Fruit fly (Drosophila melanogaster) whole organism, embryonic: ENCODE measurements around the gene CG3277.
A peak's percentile ranks its signal among the peaks of the same experiment; 100 is the strongest.

Experiments used
- Adf1 ChIP-seq: fragments of 200-800 bp; sonication (Bioruptor generic); IDR thresholded peaks from 2 replicates; pipeline ENCODE4 v1.3.6; 2022; ENCODE audit warnings: missing biosample characterization, missing genetic modification characterization
- C15 ChIP-seq: fragments of 200-800 bp; sonication (Bioruptor generic); IDR thresholded peaks from 3 replicates; pipeline ENCODE4 v1.3.6; 2022; ENCODE audit warnings: missing biosample characterization, missing genetic modification characterization
- CG10147 ChIP-seq: fragments of 200-800 bp; sonication (Bioruptor generic); optimal IDR thresholded peaks from 2 replicates; lab custom pipeline; 2019; ENCODE audit warnings: missing biosample characterization, mild to moderate bottlenecking, missing genetic modification characterization, moderate library complexity
- CG10274 ChIP-seq: fragments of 200-800 bp; sonication (Bioruptor generic); optimal IDR thresholded peaks from 3 replicates; lab custom pipeline; 2017; ENCODE audit warnings: missing biosample characterization, mild to moderate bottlenecking, missing genetic modification characterization
- CG10431 ChIP-seq: fragments of 200-800 bp; sonication (Bioruptor generic); optimal IDR thresholded peaks from 3 replicates; lab custom pipeline; 2018; ENCODE audit warnings: missing biosample characterization, mild to moderate bottlenecking, missing genetic modification characterization
- CG11456 ChIP-seq: fragments of 200-800 bp; sonication (Bioruptor generic); IDR thresholded peaks from 3 replicates; pipeline ENCODE4 v1.3.6; 2022; ENCODE audit warnings: missing biosample characterization, missing genetic modification characterization
- CG12071 ChIP-seq: fragments of 200-800 bp; sonication (Bioruptor generic); optimal IDR thresholded peaks from 3 replicates; lab custom pipeline; 2018; ENCODE audit warnings: missing biosample characterization, mild to moderate bottlenecking, missing genetic modification characterization
- CG14014 ChIP-seq: fragments of 200-800 bp; sonication (Bioruptor generic); IDR thresholded peaks from 2 replicates; pipeline ENCODE4 v1.3.6; 2022; ENCODE audit warnings: missing biosample characterization, missing genetic modification characterization
- CG1603 ChIP-seq: fragments of 200-800 bp; sonication (Bioruptor generic); optimal IDR thresholded peaks from 2 replicates; lab custom pipeline; 2019; ENCODE audit warnings: missing biosample characterization, mild to moderate bottlenecking, missing genetic modification characterization, moderate library complexity
- CG16813 ChIP-seq: fragments of 200-800 bp; sonication (Bioruptor generic); IDR thresholded peaks from 3 replicates; pipeline ENCODE4 v1.3.6; 2022; ENCODE audit warnings: missing biosample characterization, missing genetic modification characterization; ENCODE audit not compliant: partially characterized antibody
- CG1792 ChIP-seq: fragments of 200-800 bp; sonication (Bioruptor generic); optimal IDR thresholded peaks from 2 replicates; lab custom pipeline; 2016; ENCODE audit warnings: missing biosample characterization, missing genetic modification characterization
- CG2129 ChIP-seq: fragments of 200-800 bp; sonication (Bioruptor generic); IDR thresholded peaks from 2 replicates; pipeline ENCODE4 v1.3.6; 2022; ENCODE audit warnings: missing biosample characterization, missing genetic modification characterization; ENCODE audit not compliant: partially characterized antibody
- CG3281 ChIP-seq: fragments of 200-800 bp; sonication (Bioruptor generic); optimal IDR thresholded peaks from 3 replicates; lab custom pipeline; 2017; ENCODE audit warnings: missing biosample characterization, mild to moderate bottlenecking, missing genetic modification characterization
- CG3407 ChIP-seq: fragments of 200-800 bp; sonication (Bioruptor generic); optimal IDR thresholded peaks from 2 replicates; lab custom pipeline; 2018; ENCODE audit warnings: missing biosample characterization, mild to moderate bottlenecking, missing genetic modification characterization
- CG34422 ChIP-seq: fragments of 200-800 bp; sonication (Bioruptor generic); IDR thresholded peaks from 3 replicates; pipeline ENCODE4 v1.3.6; 2022; ENCODE audit warnings: missing biosample characterization, missing genetic modification characterization
- CG42726 ChIP-seq: fragments of 200-800 bp; sonication (Bioruptor generic); IDR thresholded peaks from 2 replicates; pipeline ENCODE4 v1.3.6; 2022; ENCODE audit warnings: missing biosample characterization, missing genetic modification characterization; ENCODE audit not compliant: partially characterized antibody
- CG4707 ChIP-seq: fragments of 200-800 bp; sonication (Bioruptor generic); optimal IDR thresholded peaks from 2 replicates; lab custom pipeline; 2018; ENCODE audit warnings: missing biosample characterization, mild to moderate bottlenecking, missing genetic modification characterization, moderate library complexity
- CG6272 ChIP-seq: fragments of 200-800 bp; sonication (Bioruptor generic); IDR thresholded peaks from 2 replicates; pipeline ENCODE4 v1.3.6; 2022; ENCODE audit warnings: missing biosample characterization, missing genetic modification characterization
- CG6854 ChIP-seq: fragments of 200-800 bp; sonication (Bioruptor generic); optimal IDR thresholded peaks from 3 replicates; lab custom pipeline; 2017; ENCODE audit warnings: missing biosample characterization, mild to moderate bottlenecking, missing genetic modification characterization
- CG7963 ChIP-seq: fragments of 200-800 bp; sonication (Bioruptor generic); IDR thresholded peaks from 3 replicates; pipeline ENCODE4 v1.3.6; 2022; ENCODE audit warnings: missing biosample characterization, missing genetic modification characterization; ENCODE audit not compliant: partially characterized antibody
- CG7987 ChIP-seq: fragments of 200-800 bp; sonication (Bioruptor generic); optimal IDR thresholded peaks from 2 replicates; lab custom pipeline; 2018; ENCODE audit warnings: missing biosample characterization, mild to moderate bottlenecking, missing genetic modification characterization, moderate library complexity
- CG8388 ChIP-seq: fragments of 200-800 bp; sonication (Bioruptor generic); optimal IDR thresholded peaks from 2 replicates; lab custom pipeline; 2019; ENCODE audit warnings: missing biosample characterization, mild to moderate bottlenecking, missing genetic modification characterization, moderate library complexity
- Dbx ChIP-seq: fragments of 200-800 bp; sonication (Bioruptor generic); IDR thresholded peaks from 3 replicates; pipeline ENCODE4 v1.3.6; 2022; ENCODE audit warnings: missing biosample characterization, missing genetic modification characterization
- Doc3 ChIP-seq: fragments of 200-800 bp; sonication (Bioruptor generic); IDR thresholded peaks from 3 replicates; pipeline ENCODE4 v1.3.6; 2022; ENCODE audit warnings: missing biosample characterization, missing genetic modification characterization; ENCODE audit not compliant: partially characterized antibody
- E2f2 ChIP-seq: fragments of 200-800 bp; sonication (Bioruptor generic); IDR thresholded peaks from 2 replicates; pipeline ENCODE4 v1.3.6; 2022; ENCODE audit warnings: missing biosample characterization, missing genetic modification characterization
- Hr3 ChIP-seq: fragments of 200-800 bp; sonication (Bioruptor generic); optimal IDR thresholded peaks from 3 replicates; lab custom pipeline; 2016; ENCODE audit warnings: missing biosample characterization, missing genetic modification characterization
- Lpt ChIP-seq: fragments of >200 bp; optimal IDR thresholded peaks from 2 replicates; lab custom pipeline; 2018; ENCODE audit warnings: missing biosample characterization, missing genetic modification characterization
- NFAT ChIP-seq: fragments of 200-800 bp; sonication (Bioruptor generic); IDR thresholded peaks from 2 replicates; pipeline ENCODE4 v1.3.6; 2022; ENCODE audit warnings: missing biosample characterization, missing genetic modification characterization
- Nf-YA ChIP-seq: fragments of 200-800 bp; sonication (Bioruptor generic); IDR thresholded peaks from 2 replicates; pipeline ENCODE4 v1.3.6; 2022; ENCODE audit warnings: missing biosample characterization, missing genetic modification characterization
- Scr ChIP-seq: fragments of 200-800 bp; sonication (Bioruptor generic); IDR thresholded peaks from 2 replicates; pipeline ENCODE4 v1.3.6; 2022; ENCODE audit warnings: missing biosample characterization, missing genetic modification characterization; ENCODE audit not compliant: partially characterized antibody
- Sin3A ChIP-seq: fragments of >200 bp; optimal IDR thresholded peaks from 2 replicates; lab custom pipeline; 2018
- Spps ChIP-seq: fragments of 200-800 bp; sonication (Bioruptor generic); optimal IDR thresholded peaks from 2 replicates; lab custom pipeline; 2018; ENCODE audit warnings: missing biosample characterization, mild to moderate bottlenecking, missing genetic modification characterization
- az2 ChIP-seq: fragments of 200-800 bp; sonication (Bioruptor generic); optimal IDR thresholded peaks from 3 replicates; lab custom pipeline; 2016; ENCODE audit warnings: missing biosample characterization, missing genetic modification characterization
- bsh ChIP-seq, 2 experiments: fragments of 200-800 bp; sonication (Bioruptor generic); optimal IDR thresholded peaks; 2 replicates each; lab custom pipeline; 2017 to 2018; ENCODE audit warnings: mild to moderate bottlenecking in 2 of 2, missing biosample characterization in 2 of 2, missing genetic modification characterization in 2 of 2, moderate library complexity in 1 of 2
- dm ChIP-seq: fragments of 200-800 bp; sonication (Bioruptor generic); optimal IDR thresholded peaks from 3 replicates; lab custom pipeline; 2016; ENCODE audit warnings: missing biosample characterization, missing genetic modification characterization
- dysf ChIP-seq: fragments of 200-800 bp; sonication (Bioruptor generic); IDR thresholded peaks from 3 replicates; pipeline ENCODE4 v1.3.6; 2022; ENCODE audit warnings: missing biosample characterization, missing genetic modification characterization
- fru ChIP-seq: fragments of >200 bp; optimal IDR thresholded peaks from 2 replicates; lab custom pipeline; 2017
- gem ChIP-seq: fragments of 200-800 bp; sonication (Bioruptor generic); optimal IDR thresholded peaks from 2 replicates; lab custom pipeline; 2019; ENCODE audit warnings: missing biosample characterization, mild to moderate bottlenecking, missing genetic modification characterization, moderate library complexity
- h ChIP-seq: fragments of >200 bp; optimal IDR thresholded peaks from 2 replicates; lab custom pipeline; 2017
- her ChIP-seq: fragments of 200-800 bp; sonication (Bioruptor generic); optimal IDR thresholded peaks from 2 replicates; lab custom pipeline; 2016; ENCODE audit warnings: missing biosample characterization, missing genetic modification characterization
- kah ChIP-seq: fragments of 200-800 bp; sonication (Bioruptor generic); optimal IDR thresholded peaks from 2 replicates; lab custom pipeline; 2018; ENCODE audit warnings: missing biosample characterization, mild to moderate bottlenecking, missing genetic modification characterization
- knrl ChIP-seq: fragments of 200-800 bp; sonication (Bioruptor generic); IDR thresholded peaks from 3 replicates; pipeline ENCODE4 v1.3.6; 2022; ENCODE audit warnings: missing biosample characterization, missing genetic modification characterization; ENCODE audit not compliant: partially characterized antibody
- nom ChIP-seq: fragments of 200-800 bp; sonication (Bioruptor generic); optimal IDR thresholded peaks from 2 replicates; lab custom pipeline; 2017; ENCODE audit warnings: missing biosample characterization, missing genetic modification characterization, mild to moderate bottlenecking, moderate library complexity, missing genetic modification reagents
- pnt ChIP-seq: fragments of 200-800 bp; sonication (Bioruptor generic); optimal IDR thresholded peaks from 3 replicates; lab custom pipeline; 2016; ENCODE audit warnings: missing biosample characterization, missing genetic modification characterization
- psq ChIP-seq: fragments of 200-800 bp; sonication (Bioruptor generic); optimal IDR thresholded peaks from 2 replicates; lab custom pipeline; 2017; ENCODE audit warnings: missing biosample characterization, missing genetic modification characterization
- row ChIP-seq: fragments of 200-800 bp; sonication (Bioruptor generic); IDR thresholded peaks from 3 replicates; pipeline ENCODE4 v1.3.6; 2022; ENCODE audit warnings: missing biosample characterization, missing genetic modification characterization
- salm ChIP-seq: fragments of 200-800 bp; sonication (Bioruptor generic); optimal IDR thresholded peaks from 2 replicates; lab custom pipeline; 2018; ENCODE audit warnings: missing biosample characterization, mild to moderate bottlenecking, missing genetic modification characterization
- sima ChIP-seq: fragments of 200-800 bp; sonication (Bioruptor generic); optimal IDR thresholded peaks from 2 replicates; lab custom pipeline; 2016; ENCODE audit warnings: missing biosample characterization, missing genetic modification characterization
- trem ChIP-seq: fragments of 200-800 bp; optimal IDR thresholded peaks from 3 replicates; lab custom pipeline; 2019; ENCODE audit warnings: missing biosample characterization, mild to moderate bottlenecking, missing genetic modification characterization, moderate library complexity
- usp ChIP-seq: fragments of >200 bp; optimal IDR thresholded peaks from 2 replicates; lab custom pipeline; 2017; ENCODE audit warnings: missing biosample characterization, missing genetic modification characterization

The CG3277 gene

DNA sequence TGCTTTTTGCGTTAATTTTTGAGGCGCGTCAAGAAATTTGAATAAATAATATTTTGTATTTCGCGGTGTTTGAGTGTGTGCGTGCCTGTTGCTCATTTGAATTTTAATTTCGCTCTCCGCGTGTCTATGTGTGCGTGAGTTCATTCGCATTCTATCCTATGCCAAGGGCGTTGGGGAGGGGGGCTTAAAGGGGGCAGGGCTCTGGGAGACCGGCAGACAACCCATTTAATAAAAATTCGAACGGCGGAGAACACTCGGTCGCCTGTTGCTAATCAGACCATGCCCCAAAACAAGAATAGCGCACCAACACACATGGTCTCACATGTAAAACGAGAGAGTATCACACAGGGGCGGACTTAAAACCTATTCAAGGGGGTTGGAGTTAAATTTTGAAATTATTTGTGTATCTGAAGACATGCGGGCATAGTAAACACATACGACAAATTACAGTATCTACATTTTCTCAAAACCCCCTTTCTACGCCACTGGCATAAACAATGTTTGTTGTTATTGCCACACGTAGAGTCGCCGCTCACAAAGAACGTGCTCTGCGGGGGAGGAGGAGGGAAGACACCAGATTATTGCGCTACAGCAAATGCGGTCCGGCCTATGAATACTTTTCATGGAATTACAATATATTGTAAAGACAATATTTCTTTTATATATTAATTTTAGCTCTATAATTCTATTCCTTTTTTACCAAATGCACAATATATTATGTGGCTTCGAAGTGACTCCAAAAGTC, 2.0 kb upstream of the CG3277 start (continued):
- peak; percentile 100 for TF ChIP-seq Dbx (GFP tag; lab: Robert Waterston, UW)
- peak; percentile 94 for TF ChIP-seq Adf1 (GFP tag; lab: Robert Waterston, UW)
- TF ChIP-seq fru (lab: Kevin White, UChicago): no peak
- no peak for TF ChIP-seq h (lab: Kevin White, UChicago)
- TF ChIP-seq CG7963: no peak
- peak; percentile 99 for TF ChIP-seq CG3407 (GFP tag; lab: Kevin White, UChicago)
- TF ChIP-seq nom (GFP tag; lab: Kevin White, UChicago): peak; percentile 99
- TF ChIP-seq trem (tag; lab: Kevin White, UChicago): peak; percentile 96
- peak; percentile 97 for TF ChIP-seq CG4707 (GFP tag; lab: Kevin White, UChicago)
- no peak for TF ChIP-seq Sin3A (lab: Kevin White, UChicago)
- peak; percentile 100 for TF ChIP-seq dysf
- peak; percentile 94 for TF ChIP-seq Nf-YA (GFP tag; lab: Robert Waterston, UW)
- peak; percentile 96 for TF ChIP-seq psq (GFP tag; lab: Kevin White, UChicago)
- no peak for TF ChIP-seq Lpt (GFP tag; lab: Kevin White, UChicago)
- no peak for TF ChIP-seq CG2129
- peak; percentile 99 for TF ChIP-seq CG6272
- peak; percentile 100 for TF ChIP-seq dm
- TF ChIP-seq bsh (GFP tag; optimal IDR thresholded peaks at IDR 0.05; lab: Kevin White, UChicago): peak; percentile 99 to 100
- TF ChIP-seq CG10274: peak; percentile 99
- peak; percentile 99 for TF ChIP-seq salm (tag; lab: Kevin White, UChicago)
- peak; percentile 99 for TF ChIP-seq az2
- TF ChIP-seq CG10147 (GFP tag; lab: Kevin White, UChicago): peak; percentile 98
- peak; percentile 99 for TF ChIP-seq CG8388
- peak; percentile 99 for TF ChIP-seq CG1603 (tag; lab: Kevin White, UChicago)
- no peak for TF ChIP-seq CG16813 (GFP tag; lab: Robert Waterston, UW)
- TF ChIP-seq Spps (tag; lab: Kevin White, UChicago): peak; percentile 97
- peak; percentile 100 for TF ChIP-seq CG34422 (GFP tag; lab: Robert Waterston, UW)
- peak; percentile 99 for TF ChIP-seq CG1792 (GFP tag; lab: Kevin White, UChicago)
- TF ChIP-seq row: peak; percentile 100
- peak; percentile 99 for TF ChIP-seq CG7987 (GFP tag; lab: Kevin White, UChicago)
- peak; percentile 100 for TF ChIP-seq CG12071 (GFP tag; lab: Kevin White, UChicago)
- TF ChIP-seq knrl: peak; percentile 46; the same call in 2 of the 3 replicates
- TF ChIP-seq CG14014 (GFP tag; lab: Robert Waterston, UW): peak; percentile 99
- peak; percentile 99 for TF ChIP-seq sima (GFP tag; lab: Kevin White, UChicago)
- TF ChIP-seq gem: peak; percentile 100
- peak; percentile 99 for TF ChIP-seq CG6854 (GFP tag; lab: Kevin White, UChicago)
- peak; percentile 99 for TF ChIP-seq CG10431 (GFP tag; lab: Kevin White, UChicago)
- TF ChIP-seq Doc3: no peak
- no peak for TF ChIP-seq CG42726 (GFP tag; lab: Robert Waterston, UW)
- peak; percentile 98 for TF ChIP-seq kah
- TF ChIP-seq pnt (GFP tag; lab: Kevin White, UChicago): peak; percentile 100
- peak; percentile 100 for TF ChIP-seq CG11456
- peak; percentile 89 for TF ChIP-seq E2f2 (GFP tag; lab: Robert Waterston, UW)
- TF ChIP-seq C15 (GFP tag; lab: Robert Waterston, UW): peak; percentile 99
- TF ChIP-seq CG3281 (GFP tag; lab: Kevin White, UChicago): peak; percentile 100
- peak; percentile 100 for TF ChIP-seq NFAT (GFP tag; lab: Robert Waterston, UW)
- peak; percentile 99 for TF ChIP-seq her
- TF ChIP-seq usp (GFP tag; lab: Kevin White, UChicago): no peak
- TF ChIP-seq Scr: peak; percentile 36; the same call in 1 of the 2 replicates
- TF ChIP-seq Hr3 (GFP tag; lab: Kevin White, UChicago): peak; percentile 99
